Fruit fly (Drosophila melanogaster): ENCODE data around the gene CG1677.

Gene CG1677

DNA sequence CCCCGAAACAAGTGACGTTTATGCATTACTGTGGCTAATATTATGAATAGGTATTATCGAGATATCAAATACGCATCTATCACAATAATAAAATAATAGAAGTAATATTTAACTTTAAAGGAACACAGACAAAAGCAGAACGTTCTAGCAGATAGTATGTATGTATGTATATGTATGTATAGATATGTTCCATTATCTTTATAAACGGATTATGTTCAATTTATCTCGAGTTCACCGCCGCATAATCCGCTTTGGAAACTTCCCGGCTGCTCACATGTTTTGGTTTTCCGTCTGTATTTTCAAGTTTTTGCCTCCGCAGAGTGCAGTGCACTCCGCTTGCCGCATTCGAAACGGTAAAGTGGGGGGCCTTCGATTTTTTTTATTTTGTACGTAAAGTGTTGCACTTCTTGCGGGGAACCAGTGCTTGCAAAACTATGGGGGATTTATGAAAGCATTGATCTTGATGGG lies 70.0 kb downstream of the CG1677 start (continued):
- peak; percentile 11 for TF ChIP-seq Hr39 (GFP tag; optimal IDR thresholded peaks at IDR 0.05)
- TF ChIP-seq ss (GFP tag; optimal IDR thresholded peaks at IDR 0.05) = peak; percentile 70 to 83
- peak; percentile 59 for TF ChIP-seq CG8632 (GFP tag; optimal IDR thresholded peaks at IDR 0.05)
- TF ChIP-seq fd85E (GFP tag; optimal IDR thresholded peaks at IDR 0.05) = no peak
- peak; percentile 50 for TF ChIP-seq CG6276 (GFP tag; optimal IDR thresholded peaks at IDR 0.05)
- peak; percentile 18 for TF ChIP-seq CG4318 (GFP tag; optimal IDR thresholded peaks at IDR 0.05)
- TF ChIP-seq Sox14 (GFP tag; optimal IDR thresholded peaks at IDR 0.05) = peak; percentile 19
- no peak for TF ChIP-seq fkh (GFP tag; optimal IDR thresholded peaks at IDR 0.05)
- peak; percentile 24 for TF ChIP-seq CG11902 (GFP tag; optimal IDR thresholded peaks at IDR 0.05)
- TF ChIP-seq Met (GFP tag; optimal IDR thresholded peaks at IDR 0.05) = peak; percentile 78
- TF ChIP-seq CG34406 (GFP tag; optimal IDR thresholded peaks at IDR 0.05) = peak; percentile 65
- TF ChIP-seq achi (GFP tag; optimal IDR thresholded peaks at IDR 0.05) = peak; percentile 63
- TF ChIP-seq Sox15 (GFP tag; optimal IDR thresholded peaks at IDR 0.05) = peak; percentile 13
- peak; percentile 78 for TF ChIP-seq topi (GFP tag; optimal IDR thresholded peaks at IDR 0.05)
- TF ChIP-seq net (GFP tag; optimal IDR thresholded peaks at IDR 0.05) = peak; percentile 73
- peak; percentile 32 for TF ChIP-seq Ets21C (GFP tag; optimal IDR thresholded peaks at IDR 0.05)
- peak; percentile 93 for TF ChIP-seq Eip78C (GFP tag)
- peak; percentile 86 for TF ChIP-seq svp (GFP tag)
- TF ChIP-seq CG6163 (GFP tag; IDR thresholded peaks at IDR 0.05) = peak; percentile 87
- TF ChIP-seq CG8319 (GFP tag; optimal IDR thresholded peaks at IDR 0.05) = peak; percentile 29
- TF ChIP-seq OdsH (GFP tag; optimal IDR thresholded peaks at IDR 0.05) = peak; percentile 63
- TF ChIP-seq spab (GFP tag; optimal IDR thresholded peaks at IDR 0.05) = peak; percentile 40
- TF ChIP-seq cyc (GFP tag; optimal IDR thresholded peaks at IDR 0.05) = peak; percentile 46
- peak; percentile 40; the same call in 1 of the 2 replicates for TF ChIP-seq CG11294 (GFP tag; IDR thresholded peaks at IDR 0.05)
- peak; percentile 78 for TF ChIP-seq CG15336 (GFP tag; IDR thresholded peaks at IDR 0.05)
- peak; percentile 69 for TF ChIP-seq acj6 (GFP tag; optimal IDR thresholded peaks at IDR 0.05)
- TF ChIP-seq CG3032 (tag; optimal IDR thresholded peaks at IDR 0.05) = peak; percentile 77
- TF ChIP-seq CG6792 (GFP tag; optimal IDR thresholded peaks at IDR 0.05) = peak; percentile 53
- TF ChIP-seq Sox102F (GFP tag; optimal IDR thresholded peaks at IDR 0.05) = peak; percentile 75

- no peak for TF ChIP-seq pdm3 (GFP tag; optimal IDR thresholded peaks at IDR 0.05)
- peak; percentile 59 for TF ChIP-seq CG3919 (GFP tag; optimal IDR thresholded peaks at IDR 0.05)
- TF ChIP-seq Sox14 (GFP tag; optimal IDR thresholded peaks at IDR 0.05) = no peak
- peak; percentile 78 for TF ChIP-seq CG8119 (GFP tag; IDR thresholded peaks at IDR 0.05)
- TF ChIP-seq CG15336 (GFP tag; IDR thresholded peaks at IDR 0.05) = peak; percentile 70
- peak; percentile 46 for TF ChIP-seq fd59A (GFP tag; optimal IDR thresholded peaks at IDR 0.05)
- no peak for TF ChIP-seq Blimp-1 (GFP tag; optimal IDR thresholded peaks at IDR 0.05)
- peak; percentile 72 for TF ChIP-seq achi (GFP tag; optimal IDR thresholded peaks at IDR 0.05)
- peak; percentile 82 for TF ChIP-seq CG3032 (tag; optimal IDR thresholded peaks at IDR 0.05)
- no peak for TF ChIP-seq Hr4 (GFP tag; optimal IDR thresholded peaks at IDR 0.05)
- peak; percentile 8 for TF ChIP-seq esn (GFP tag; optimal IDR thresholded peaks at IDR 0.05)
- peak; percentile 10 for TF ChIP-seq Met (GFP tag; optimal IDR thresholded peaks at IDR 0.05)
- no peak for TF ChIP-seq fd85E (GFP tag; optimal IDR thresholded peaks at IDR 0.05)
- TF ChIP-seq cyc (GFP tag; optimal IDR thresholded peaks at IDR 0.05) = no peak
- peak; percentile 40 for TF ChIP-seq CG34406 (GFP tag; optimal IDR thresholded peaks at IDR 0.05)
- TF ChIP-seq Eip78C (GFP tag) = peak; percentile 75
- TF ChIP-seq CG11762 (GFP tag; optimal IDR thresholded peaks at IDR 0.05; ENCODE audit: insufficient read depth) = peak; percentile 58
- TF ChIP-seq Ets21C (GFP tag; optimal IDR thresholded peaks at IDR 0.05) = no peak
- peak; percentile 74 for TF ChIP-seq Ets96B (tag; optimal IDR thresholded peaks at IDR 0.05)
- no peak for TF ChIP-seq Smox (GFP tag; optimal IDR thresholded peaks at IDR 0.05)
- peak; percentile 73 for TF ChIP-seq OdsH (GFP tag; optimal IDR thresholded peaks at IDR 0.05)
- TF ChIP-seq vri (GFP tag; optimal IDR thresholded peaks at IDR 0.05) = no peak
- peak; percentile 31 for TF ChIP-seq CG9139 (GFP tag; optimal IDR thresholded peaks at IDR 0.05)
- TF ChIP-seq CG8632 (GFP tag; optimal IDR thresholded peaks at IDR 0.05) = peak; percentile 66
- no peak for TF ChIP-seq Hr39 (GFP tag; optimal IDR thresholded peaks at IDR 0.05)
- TF ChIP-seq svp (GFP tag) = no peak
- TF ChIP-seq CG6792 (GFP tag; optimal IDR thresholded peaks at IDR 0.05) = peak; percentile 38
- TF ChIP-seq CG6276 (GFP tag; optimal IDR thresholded peaks at IDR 0.05) = peak; percentile 37
- peak; percentile 66 for TF ChIP-seq CG10669 (GFP tag; optimal IDR thresholded peaks at IDR 0.05)
- peak; percentile 54 for TF ChIP-seq Gug (GFP tag; IDR thresholded peaks at IDR 0.05)
- TF ChIP-seq CG11294 (GFP tag; IDR thresholded peaks at IDR 0.05) = peak; percentile 25; the same call in 1 of the 2 replicates
- TF ChIP-seq spab (GFP tag; optimal IDR thresholded peaks at IDR 0.05) = peak; percentile 56
- no peak for TF ChIP-seq CG11902 (GFP tag; optimal IDR thresholded peaks at IDR 0.05)
- TF ChIP-seq CG32006 (GFP tag; optimal IDR thresholded peaks at IDR 0.05) = peak; percentile 61
- peak; percentile 12 for TF ChIP-seq fkh (GFP tag; optimal IDR thresholded peaks at IDR 0.05)
- TF ChIP-seq topi (GFP tag; optimal IDR thresholded peaks at IDR 0.05) = no peak
- peak; percentile 31 for TF ChIP-seq Lpt (GFP tag; optimal IDR thresholded peaks at IDR 0.05)
- TF ChIP-seq eg (GFP tag; IDR thresholded peaks at IDR 0.05) = peak; percentile 38; the same call in 1 of the 3 replicates
- peak; percentile 62 for TF ChIP-seq dsx (GFP tag; optimal IDR thresholded peaks at IDR 0.05; ENCODE audit: poor library complexity, severe bottlenecking)
These were observed 70.8 kb downstream of the CG1677 start for dm6 chrX:7334801-7335176.

Measured in whole organism, prepupa.